Worm (Caenorhabditis elegans): Measurements from ENCODE around the gene T28A11.16.

DNA sequence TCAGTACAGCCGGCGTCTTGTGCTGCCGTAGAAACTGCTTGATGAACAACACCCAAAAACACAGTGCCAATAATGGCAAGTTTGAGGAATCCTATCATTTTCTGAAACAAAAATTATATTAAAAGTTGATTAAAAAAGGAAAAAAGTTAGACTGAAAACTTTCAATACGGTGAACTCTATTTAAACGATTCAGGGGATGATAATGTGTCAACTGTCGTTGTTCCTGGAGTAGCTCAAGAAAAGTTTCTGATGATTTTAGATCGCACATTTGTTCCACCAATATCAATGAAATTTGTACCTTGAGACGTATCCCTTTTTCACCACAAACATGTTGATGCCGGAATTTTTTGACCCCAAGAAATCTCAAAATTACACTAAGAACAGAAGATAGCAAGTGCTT is 8.9 kb upstream of the T28A11.16 start, which contains the start of gene T28A11.18:
- TF ChIP-seq dpl-1 (GFP tag; optimal IDR thresholded peaks at IDR 0.05) (no peak), let-607 (tag; optimal IDR thresholded peaks at IDR 0.05) (no peak), ZK185.1 (tag; optimal IDR thresholded peaks at IDR 0.05; ENCODE audit: poor library complexity, severe bottlenecking) (no peak), snpc-4 (GFP tag; optimal IDR thresholded peaks at IDR 0.05) (no peak), snpc-4 (tag; optimal IDR thresholded peaks at IDR 0.05) (no peak), C06A6.2 (GFP tag; conservative IDR thresholded peaks at IDR 0.05) (no peak), sea-2 (GFP tag; IDR thresholded peaks at IDR 0.05) (no peak), dpff-1 (tag; optimal IDR thresholded peaks at IDR 0.05) (no peak), zim-3 (tag; optimal IDR thresholded peaks at IDR 0.05) (no peak), him-1 (tag; optimal IDR thresholded peaks at IDR 0.05) (no peak)
